Fruit fly (Drosophila melanogaster) whole organism, pupa: ENCODE results near the gene CG33110.

ENCODE experiments used
- CG10348 ChIP-seq: fragments of 200-800 bp; sonication (Bioruptor generic); IDR thresholded peaks from 2 replicates; pipeline ENCODE4 v1.3.6; 2022; ENCODE audit warnings: missing biosample characterization, missing genetic modification characterization
- CG12605 ChIP-seq: fragments of 200-800 bp; sonication (Bioruptor generic); IDR thresholded peaks from 2 replicates; pipeline ENCODE4 v1.3.6; 2022; ENCODE audit warnings: missing biosample characterization, missing genetic modification characterization
- CG13204 ChIP-seq: fragments of 200-800 bp; sonication (Bioruptor generic); optimal IDR thresholded peaks from 2 replicates; lab custom pipeline; 2018; ENCODE audit warnings: missing biosample characterization, mild to moderate bottlenecking, missing genetic modification characterization, moderate library complexity
- CG14655 ChIP-seq: fragments of 200-800 bp; sonication (Bioruptor generic); optimal IDR thresholded peaks from 3 replicates; lab custom pipeline; 2017; ENCODE audit warnings: mild to moderate bottlenecking, missing biosample characterization, missing genetic modification reagents, missing genetic modification characterization
- CG15710 ChIP-seq: fragments of 200-800 bp; sonication (Bioruptor generic); optimal IDR thresholded peaks from 2 replicates; lab custom pipeline; 2018; ENCODE audit warnings: missing biosample characterization, mild to moderate bottlenecking, missing genetic modification characterization, moderate library complexity
- CG17806 ChIP-seq: fragments of 200-800 bp; sonication (Bioruptor generic); optimal IDR thresholded peaks from 2 replicates; lab custom pipeline; 2018; ENCODE audit warnings: missing biosample characterization, mild to moderate bottlenecking, missing genetic modification characterization, moderate library complexity
- CG32121 ChIP-seq: fragments of 200-800 bp; sonication (Bioruptor generic); IDR thresholded peaks from 2 replicates; pipeline ENCODE4 v1.3.6; 2022; ENCODE audit warnings: missing biosample characterization, missing genetic modification characterization
- CG34367 ChIP-seq: fragments of 200-800 bp; sonication (Bioruptor generic); optimal IDR thresholded peaks from 2 replicates; lab custom pipeline; 2018; ENCODE audit warnings: missing biosample characterization, mild to moderate bottlenecking, missing genetic modification characterization
- CG4496 ChIP-seq: fragments of 200-800 bp; sonication (Bioruptor generic); IDR thresholded peaks from 3 replicates; pipeline ENCODE4 v1.3.6; 2022; ENCODE audit warnings: missing biosample characterization, missing genetic modification characterization
- CG8159 ChIP-seq: fragments of 200-800 bp; sonication (Bioruptor generic); optimal IDR thresholded peaks from 3 replicates; lab custom pipeline; 2018; ENCODE audit warnings: missing biosample characterization, mild to moderate bottlenecking, missing genetic modification characterization, moderate library complexity
- CG8301 ChIP-seq: fragments of 200-800 bp; sonication (Bioruptor generic); optimal IDR thresholded peaks from 2 replicates; lab custom pipeline; 2018; ENCODE audit warnings: missing biosample characterization, mild to moderate bottlenecking, missing genetic modification characterization
- CG9948 ChIP-seq: fragments of 200-800 bp; sonication (Bioruptor generic); optimal IDR thresholded peaks from 2 replicates; lab custom pipeline; 2018; ENCODE audit warnings: missing biosample characterization, mild to moderate bottlenecking, missing genetic modification characterization, moderate library complexity
- D1 ChIP-seq: fragments of 200-800 bp; sonication (Bioruptor generic); optimal IDR thresholded peaks from 2 replicates; lab custom pipeline; 2018; ENCODE audit warnings: missing biosample characterization, mild to moderate bottlenecking, missing genetic modification characterization, moderate library complexity
- EcR ChIP-seq: fragments of 200-800 bp; sonication (Bioruptor generic); optimal IDR thresholded peaks from 3 replicates; lab custom pipeline; 2019; ENCODE audit warnings: missing biosample characterization, missing genetic modification characterization, mild to moderate bottlenecking, moderate library complexity, missing genetic modification reagents
- Ets98B ChIP-seq: fragments of 200-800 bp; sonication (Bioruptor generic); IDR thresholded peaks from 2 replicates; pipeline ENCODE4 v1.3.6; 2022; ENCODE audit warnings: missing biosample characterization, missing genetic modification characterization
- Pif1A ChIP-seq: fragments of 200-800 bp; sonication (Bioruptor generic); optimal IDR thresholded peaks from 3 replicates; lab custom pipeline; 2016; ENCODE audit warnings: missing biosample characterization, missing genetic modification characterization
- Pif1B ChIP-seq: fragments of 200-800 bp; sonication (Bioruptor generic); optimal IDR thresholded peaks from 3 replicates; lab custom pipeline; 2016; ENCODE audit warnings: missing biosample characterization, missing genetic modification characterization
- Snoo ChIP-seq: fragments of 200-800 bp; sonication (Bioruptor generic); optimal IDR thresholded peaks from 3 replicates; lab custom pipeline; 2017; ENCODE audit warnings: missing biosample characterization, mild to moderate bottlenecking, missing genetic modification characterization, inconsistent platforms
- fd96Ca ChIP-seq: fragments of 200-800 bp; sonication (Bioruptor generic); IDR thresholded peaks from 3 replicates; pipeline ENCODE4 v1.3.6; 2022; ENCODE audit warnings: missing biosample characterization, missing genetic modification characterization
- gl ChIP-seq: fragments of 200-800 bp; sonication (Bioruptor generic); optimal IDR thresholded peaks from 2 replicates; lab custom pipeline; 2018; ENCODE audit warnings: missing biosample characterization, mild to moderate bottlenecking, missing genetic modification characterization
- rn ChIP-seq: fragments of 200-800 bp; sonication (Bioruptor generic); IDR thresholded peaks from 2 replicates; pipeline ENCODE4 v1.3.6; 2022; ENCODE audit warnings: missing biosample characterization, missing genetic modification characterization

CG33110 gene

DNA sequence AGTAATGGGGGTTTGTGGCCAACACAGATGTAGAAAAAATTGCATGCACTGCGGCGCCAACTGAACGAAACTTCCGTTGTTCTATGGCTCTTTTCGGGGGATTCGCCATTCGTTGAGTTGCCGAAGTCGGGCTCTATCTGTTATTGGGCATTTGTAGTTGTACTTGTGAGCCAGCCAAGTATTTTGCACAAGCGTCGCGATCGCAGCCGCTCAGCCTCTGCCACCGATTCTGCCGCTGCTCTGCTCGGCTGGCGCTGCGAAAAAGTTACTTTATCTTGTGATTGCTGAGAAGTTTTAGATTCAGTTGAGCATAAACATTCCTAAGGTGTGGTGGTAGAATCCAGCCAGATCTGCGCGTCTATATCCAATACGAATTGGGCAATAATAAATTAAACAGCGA, at the start of gene CG33110:
Gene CG33110, plus strand, starts transcription at position 301 of the 400 bp plus-strand sequence.
- TF ChIP-seq rn (GFP tag; lab: Robert Waterston, UW) = no peak
- peak; percentile 34; the same call in 1 of the 3 replicates for TF ChIP-seq CG4496 (GFP tag; lab: Robert Waterston, UW)

- TF ChIP-seq CG8301 (tag; lab: Kevin White, UChicago) (no peak), D1 (tag; lab: Kevin White, UChicago) (no peak), gl (no peak), CG15710 (tag; lab: Kevin White, UChicago) (no peak), CG12605 (GFP tag; lab: Robert Waterston, UW) (no peak), EcR (GFP tag; lab: Kevin White, UChicago) (no peak), CG14655 (GFP tag; lab: Kevin White, UChicago) (no peak)
- TF ChIP-seq, all 21 proteins: peak for 0
These were observed 49.5 kb upstream of the CG33110 start for dm6 chr3R:22520481-22520880.

dm6 chr3R:22522042-22522441, 47.9 kb upstream of the CG33110 start:
- no peak for TF ChIP-seq CG15710 (tag; lab: Kevin White, UChicago)
- TF ChIP-seq gl = no peak
- TF ChIP-seq D1 (tag; lab: Kevin White, UChicago) = no peak
- no peak for TF ChIP-seq CG10348 (GFP tag; lab: Robert Waterston, UW)
- TF ChIP-seq CG17806 (tag; lab: Kevin White, UChicago) = no peak
- no peak for TF ChIP-seq Pif1B (GFP tag; lab: Kevin White, UChicago)
- no peak for TF ChIP-seq CG9948
- TF ChIP-seq CG12605 (GFP tag; lab: Robert Waterston, UW) = no peak
- no peak for TF ChIP-seq CG32121 (GFP tag; lab: Robert Waterston, UW)
- no peak for TF ChIP-seq CG13204 (GFP tag; lab: Kevin White, UChicago)
- TF ChIP-seq CG34367 (tag; lab: Kevin White, UChicago) = no peak
- no peak for TF ChIP-seq Pif1A (GFP tag; lab: Kevin White, UChicago)

dm6 chr3R:22522859-22523258, 47.1 kb upstream of the CG33110 start:
- TF ChIP-seq Ets98B (GFP tag; lab: Robert Waterston, UW) (no peak), Pif1B (GFP tag; lab: Kevin White, UChicago) (no peak), gl (no peak), EcR (GFP tag; lab: Kevin White, UChicago) (no peak), CG17806 (tag; lab: Kevin White, UChicago) (no peak), CG14655 (GFP tag; lab: Kevin White, UChicago) (no peak), CG8159 (tag; lab: Kevin White, UChicago) (no peak), CG13204 (GFP tag; lab: Kevin White, UChicago) (no peak), Pif1A (GFP tag; lab: Kevin White, UChicago) (no peak), CG4496 (GFP tag; lab: Robert Waterston, UW) (no peak), CG8301 (tag; lab: Kevin White, UChicago) (no peak), fd96Ca (GFP tag; lab: Robert Waterston, UW) (no peak)

DNA sequence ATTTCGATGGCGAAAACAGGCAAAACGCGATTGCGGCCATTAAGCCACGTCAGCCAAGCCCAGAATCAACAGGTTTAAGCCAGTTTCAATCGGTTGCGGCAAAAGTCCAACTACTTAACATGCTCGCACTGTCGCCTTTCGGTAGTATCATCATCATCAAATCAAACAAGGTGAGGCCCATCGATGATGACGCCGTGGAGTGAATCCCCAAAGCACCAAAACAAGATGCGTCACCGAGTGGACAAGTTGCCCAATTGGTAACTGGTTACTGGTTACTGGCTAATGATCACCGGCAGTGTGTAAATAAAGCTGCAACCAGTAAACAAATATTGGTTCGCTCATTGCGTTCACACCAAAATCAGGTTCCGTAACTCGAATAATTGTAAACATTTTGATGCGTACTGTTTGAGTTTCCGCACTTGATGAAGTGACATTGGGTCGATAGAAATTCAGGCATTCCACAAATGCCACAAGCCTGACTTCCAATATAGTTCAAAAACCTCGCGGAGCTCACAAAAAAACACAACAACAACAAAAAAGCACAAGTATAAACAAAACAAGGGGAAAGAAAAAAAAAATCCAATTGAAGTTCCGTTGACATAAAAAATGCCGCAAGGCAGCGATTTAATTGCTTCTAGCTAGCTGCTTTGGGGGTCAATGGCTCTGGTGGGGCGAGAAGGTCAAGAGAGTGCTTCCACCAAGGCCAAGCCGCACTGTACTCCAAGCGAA, 45.5 kb upstream of the CG33110 start:
- TF ChIP-seq Pif1B (GFP tag; lab: Kevin White, UChicago) (no peak), EcR (GFP tag; lab: Kevin White, UChicago) (peak; percentile 91), fd96Ca (GFP tag; lab: Robert Waterston, UW) (no peak), CG9948 (no peak), CG10348 (GFP tag; lab: Robert Waterston, UW) (no peak), D1 (tag; lab: Kevin White, UChicago) (no peak)

dm6 chr3R:22525073-22525413, 44.9 kb upstream of the CG33110 start:
- no peak for TF ChIP-seq CG12605 (GFP tag; lab: Robert Waterston, UW)
- TF ChIP-seq gl = no peak
- no peak for TF ChIP-seq Pif1B (GFP tag; lab: Kevin White, UChicago)
- no peak for TF ChIP-seq CG14655 (GFP tag; lab: Kevin White, UChicago)
- TF ChIP-seq Pif1A (GFP tag; lab: Kevin White, UChicago) = no peak
- TF ChIP-seq Ets98B (GFP tag; lab: Robert Waterston, UW) = no peak
- TF ChIP-seq Snoo = no peak
- no peak for TF ChIP-seq CG32121 (GFP tag; lab: Robert Waterston, UW)
- no peak for TF ChIP-seq CG13204 (GFP tag; lab: Kevin White, UChicago)
- no peak for TF ChIP-seq rn (GFP tag; lab: Robert Waterston, UW)
- no peak for TF ChIP-seq CG15710 (tag; lab: Kevin White, UChicago)
- TF ChIP-seq CG17806 (tag; lab: Kevin White, UChicago) = no peak
- TF ChIP-seq D1 (tag; lab: Kevin White, UChicago) = no peak
- no peak for TF ChIP-seq CG34367 (tag; lab: Kevin White, UChicago)
- TF ChIP-seq EcR (GFP tag; lab: Kevin White, UChicago) = no peak
- TF ChIP-seq CG8159 (tag; lab: Kevin White, UChicago) = no peak
- TF ChIP-seq fd96Ca (GFP tag; lab: Robert Waterston, UW) = no peak
